Fruit fly (Drosophila melanogaster) whole organism, adult: ENCODE data around the gene CG3702.

ENCODE experiments used
- CG11617 ChIP-seq: fragments of 200-800 bp; sonication (Bioruptor generic); optimal IDR thresholded peaks from 2 replicates; lab custom pipeline; 2017; ENCODE audit warnings: mild to moderate bottlenecking, missing biosample characterization, missing genetic modification reagents, missing genetic modification characterization
- CG5204 ChIP-seq: fragments of 200-800 bp; sonication (Bioruptor generic); optimal IDR thresholded peaks from 2 replicates; lab custom pipeline; 2016; ENCODE audit warnings: missing biosample characterization, missing genetic modification characterization
- CG7045 ChIP-seq: fragments of 200-800 bp; sonication (Bioruptor generic); optimal IDR thresholded peaks from 2 replicates; lab custom pipeline; 2017; ENCODE audit warnings: missing biosample characterization, mild to moderate bottlenecking, missing genetic modification characterization
- CG7101 ChIP-seq: fragments of 200-800 bp; sonication (Bioruptor generic); optimal IDR thresholded peaks from 2 replicates; lab custom pipeline; 2018; ENCODE audit warnings: missing biosample characterization, mild to moderate bottlenecking, missing genetic modification characterization, moderate library complexity
- Crg-1 ChIP-seq: fragments of 200-800 bp; sonication (Bioruptor generic); optimal IDR thresholded peaks from 2 replicates; lab custom pipeline; 2016; ENCODE audit warnings: missing biosample characterization, missing genetic modification characterization
- Mnt ChIP-seq: fragments of 200-800 bp; sonication (Bioruptor generic); optimal IDR thresholded peaks from 2 replicates; lab custom pipeline; 2016; ENCODE audit warnings: missing biosample characterization, mild to moderate bottlenecking, missing genetic modification characterization
- cic ChIP-seq: fragments of 200-800 bp; sonication (Bioruptor generic); optimal IDR thresholded peaks from 2 replicates; lab custom pipeline; 2017; ENCODE audit warnings: missing biosample characterization, mild to moderate bottlenecking, missing genetic modification characterization, moderate library complexity
- cnc ChIP-seq, 2 experiments: fragments of >200 bp; optimal IDR thresholded peaks; 2 replicates each; lab custom pipeline; 2017
- kay ChIP-seq: fragments of 200-800 bp; sonication (Bioruptor generic); peaks from one replicate; lab custom pipeline; 2016; ENCODE audit warnings: missing biosample characterization, missing genetic modification characterization, borderline replicate concordance
- pad ChIP-seq: fragments of 200-800 bp; sonication (Bioruptor generic); optimal IDR thresholded peaks from 3 replicates; lab custom pipeline; 2017; ENCODE audit warnings: missing biosample characterization, missing genetic modification characterization, mild to moderate bottlenecking, moderate library complexity, missing genetic modification reagents
- tj ChIP-seq: fragments of 200-800 bp; sonication (Bioruptor generic); optimal IDR thresholded peaks from 3 replicates; lab custom pipeline; 2017; ENCODE audit warnings: missing biosample characterization, mild to moderate bottlenecking, missing genetic modification characterization, moderate library complexity

DNA sequence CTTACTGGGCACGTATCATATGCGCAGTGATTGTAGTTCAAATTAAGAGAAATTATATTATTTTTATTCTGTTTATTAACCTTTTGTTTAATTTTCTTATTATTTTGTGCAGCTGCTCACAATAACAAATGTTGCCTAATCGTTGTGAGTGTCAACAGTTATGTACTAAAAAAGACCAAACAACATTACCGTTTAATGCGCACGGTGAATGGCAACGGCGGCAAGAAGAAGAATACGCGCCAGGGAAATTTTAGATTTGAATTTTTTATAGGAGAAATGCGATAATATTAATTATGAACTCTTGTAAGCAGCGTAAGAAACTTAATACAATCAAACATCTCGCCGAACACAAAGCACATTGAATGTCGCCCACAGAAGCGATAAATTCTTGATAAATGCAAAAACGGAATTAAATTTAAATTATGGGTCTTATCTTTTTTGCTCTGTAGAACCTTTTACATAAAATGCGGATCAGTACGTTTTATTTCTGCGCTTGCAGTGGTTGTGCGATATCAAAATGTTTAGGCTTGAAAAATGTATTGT lies 39.2 kb downstream of the CG3702 start, which contains the start of the genes Tbcc and lectin-24Db:
- no peak for TF ChIP-seq CG11617
- TF ChIP-seq Mnt (GFP tag; lab: Kevin White, UChicago): peak; percentile 21
- TF ChIP-seq cnc (optimal IDR thresholded peaks at IDR 0.05; lab: Kevin White, UChicago): no peak
- TF ChIP-seq CG7101: no peak
- TF ChIP-seq kay (GFP tag; lab: Kevin White, UChicago): peak; percentile 92
- no peak for TF ChIP-seq Crg-1
- TF ChIP-seq cic: no peak
- TF ChIP-seq CG5204 (GFP tag; lab: Kevin White, UChicago): no peak
- TF ChIP-seq pad (GFP tag; lab: Kevin White, UChicago): no peak
- TF ChIP-seq tj: no peak
- TF ChIP-seq CG7045 (GFP tag; lab: Kevin White, UChicago): no peak
